Worm (Caenorhabditis elegans): ENCODE measurements around the gene parg-1.
"Not testable (repeated sequence)": the region's sequence is repeated elsewhere in the genome, so short reads cannot be mapped to it uniquely, and the experiment has no call there.

The parg-1 gene

DNA sequence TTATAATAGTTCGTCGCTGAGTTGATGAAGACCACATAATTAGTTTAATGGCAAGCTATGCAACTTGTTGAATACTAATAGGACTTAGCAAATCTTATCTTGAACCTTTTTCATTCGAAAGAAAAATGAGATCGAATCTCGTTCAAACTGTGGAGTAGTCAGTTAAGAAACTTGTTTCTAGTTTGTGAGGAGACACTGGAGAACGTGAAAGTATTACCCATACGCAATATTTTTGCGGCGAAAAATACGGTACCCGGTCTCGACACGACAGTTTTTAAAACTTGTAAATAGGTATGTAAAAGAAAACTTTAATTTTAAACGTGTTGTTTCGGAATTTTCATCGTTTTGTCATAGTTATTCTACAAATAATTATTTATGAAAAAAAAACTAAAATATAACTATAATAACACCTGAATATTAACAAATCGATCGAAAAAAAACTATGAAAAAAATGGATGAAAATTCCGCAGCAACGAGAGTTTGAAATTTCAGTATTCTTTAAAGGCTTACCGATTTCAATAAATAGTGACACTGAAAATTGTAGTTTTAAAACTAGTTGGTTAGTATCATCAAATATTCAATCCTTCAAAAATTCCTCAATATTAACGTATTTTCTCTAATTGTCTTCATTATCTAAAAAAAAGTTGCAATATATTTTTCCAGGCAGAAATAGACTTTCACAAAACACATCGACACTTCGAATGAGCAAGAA lies at the start of gene parg-1, which contains the start of gene F20C5.7:
TSS of gene parg-1 (plus strand) at position 662 of the 712 bp plus-strand sequence.
TSS of gene F20C5.7 (minus strand) at position 101 of the 712 bp plus-strand sequence.
- TF ChIP-seq elt-3 (tag; optimal IDR thresholded peaks at IDR 0.05) = no peak
- TF ChIP-seq hlh-1 (tag; optimal IDR thresholded peaks at IDR 0.05) = no peak
- no peak for TF ChIP-seq nhr-28 (tag; optimal IDR thresholded peaks at IDR 0.05)
- no peak for TF ChIP-seq nhr-2 (tag; optimal IDR thresholded peaks at IDR 0.05)
- TF ChIP-seq zip-8 (tag; optimal IDR thresholded peaks at IDR 0.05) = no peak

ce11 chrIV:8697436-8697835 lies 48.6 kb upstream of the parg-1 start, which contains the start of gene ttll-11:
TSS of gene ttll-11 (plus strand) at chrIV:8697736.
- TF ChIP-seq lsy-2 (tag; optimal IDR thresholded peaks at IDR 0.05) (no peak), sem-2 (GFP tag; optimal IDR thresholded peaks at IDR 0.05) (no peak), ceh-83 (GFP tag; optimal IDR thresholded peaks at IDR 0.05) (no peak), unc-120 (tag; optimal IDR thresholded peaks at IDR 0.05; ENCODE audit: poor library complexity, severe bottlenecking) (no peak), nhr-76 (tag; optimal IDR thresholded peaks at IDR 0.05) (no peak), mep-1 (tag; optimal IDR thresholded peaks at IDR 0.05) (no peak), tbx-8 (GFP tag; optimal IDR thresholded peaks at IDR 0.05) (no peak), mls-2 (tag; optimal IDR thresholded peaks at IDR 0.05) (no peak), nhr-12 (tag; optimal IDR thresholded peaks at IDR 0.05) (no peak), ces-1 (GFP tag; optimal IDR thresholded peaks at IDR 0.05) (no peak), pha-4 (tag; optimal IDR thresholded peaks at IDR 0.05) (no peak), unc-39 (tag; optimal IDR thresholded peaks at IDR 0.05) (no peak), mab-5 (tag; optimal IDR thresholded peaks at IDR 0.05) (no peak), snpc-4 (tag; optimal IDR thresholded peaks at IDR 0.05) (no peak)

ce11 chrIV:8705504-8705903 lies 40.5 kb upstream of the parg-1 start, which contains the start of gene H23L24.4:
TSS of gene H23L24.4 (minus strand) at chrIV:8705604.
- TF ChIP-seq ham-2 (GFP tag; optimal IDR thresholded peaks at IDR 0.05) = no peak
- no peak for TF ChIP-seq M03D4.4 (tag; optimal IDR thresholded peaks at IDR 0.05)
- TF ChIP-seq nhr-2 (tag; optimal IDR thresholded peaks at IDR 0.05) = no peak
- no peak for TF ChIP-seq unc-39 (tag; optimal IDR thresholded peaks at IDR 0.05)
- TF ChIP-seq lsy-2 (tag; optimal IDR thresholded peaks at IDR 0.05) = no peak
- no peak for TF ChIP-seq ces-1 (GFP tag; optimal IDR thresholded peaks at IDR 0.05)
- TF ChIP-seq elt-1 (tag; optimal IDR thresholded peaks at IDR 0.05; ENCODE audit: borderline replicate concordance, insufficient read depth) = no peak
- TF ChIP-seq unc-120 (tag; optimal IDR thresholded peaks at IDR 0.05; ENCODE audit: poor library complexity, severe bottlenecking) = no peak
- TF ChIP-seq bed-3 (GFP tag; optimal IDR thresholded peaks at IDR 0.05) = no peak
- TF ChIP-seq mep-1 (tag; optimal IDR thresholded peaks at IDR 0.05) = no peak

DNA sequence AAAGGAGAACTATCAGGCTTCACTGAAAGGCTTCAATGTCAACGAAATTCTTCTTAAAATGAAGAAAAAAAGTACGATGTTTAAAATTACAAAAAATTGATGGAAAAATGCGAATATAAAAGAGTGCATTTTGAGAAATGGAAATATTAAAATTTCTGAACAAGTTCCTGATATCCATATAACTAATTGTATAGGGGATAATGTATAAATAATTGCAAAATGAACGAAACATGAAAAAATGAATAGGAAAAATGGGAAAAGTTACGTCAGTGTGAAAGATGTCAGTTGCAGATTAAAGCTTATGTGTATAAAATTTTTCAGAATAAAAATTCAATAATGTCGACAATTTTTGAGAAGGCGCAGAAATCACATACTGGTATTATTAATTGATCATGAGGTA lies 38.0 kb upstream of the parg-1 start:
- TF ChIP-seq elt-1 (tag; optimal IDR thresholded peaks at IDR 0.05; ENCODE audit: borderline replicate concordance, insufficient read depth) (no peak), flh-1 (GFP tag; optimal IDR thresholded peaks at IDR 0.05) (no peak), ceh-39 (tag; optimal IDR thresholded peaks at IDR 0.05) (no peak), M03D4.4 (tag; optimal IDR thresholded peaks at IDR 0.05) (no peak), unc-39 (tag; optimal IDR thresholded peaks at IDR 0.05) (no peak), zip-8 (tag; optimal IDR thresholded peaks at IDR 0.05) (no peak), nhr-12 (tag; optimal IDR thresholded peaks at IDR 0.05) (no peak), nhr-237 (tag; optimal IDR thresholded peaks at IDR 0.05) (no peak), cnd-1 (tag; optimal IDR thresholded peaks at IDR 0.05) (no peak), lin-32 (GFP tag; optimal IDR thresholded peaks at IDR 0.05) (no peak), ham-2 (GFP tag; optimal IDR thresholded peaks at IDR 0.05) (no peak), unc-62 (GFP tag; optimal IDR thresholded peaks at IDR 0.05) (no peak), hlh-1 (tag; optimal IDR thresholded peaks at IDR 0.05) (no peak), unc-120 (tag; optimal IDR thresholded peaks at IDR 0.05; ENCODE audit: poor library complexity, severe bottlenecking) (no peak), pha-4 (tag; optimal IDR thresholded peaks at IDR 0.05) (no peak), drap-1 (GFP tag; optimal IDR thresholded peaks at IDR 0.05) (no peak), mep-1 (tag; optimal IDR thresholded peaks at IDR 0.05) (no peak)

- not testable (repeated sequence) for TF ChIP-seq ces-1 (GFP tag; optimal IDR thresholded peaks at IDR 0.05); mep-1 (tag; optimal IDR thresholded peaks at IDR 0.05); mab-5 (tag; optimal IDR thresholded peaks at IDR 0.05)
Measured at ce11 chrIV:8715032-8715431, 31.0 kb upstream of the parg-1 start, which contains the start of the genes parg-2 and ipla-5. TSS of gene parg-2 (minus strand) at chrIV:8715132. TSS of gene ipla-5 (plus strand) at chrIV:8715247.

Measured in whole organism, mixed stage, embryonic.